Worm (Caenorhabditis elegans) whole organism, L1 larva: Measurements from ENCODE around the gene C39E6.2.

ENCODE experiments used
- C16A3.4 ChIP-seq: fragments of 150-350 bp; optimal IDR thresholded peaks from 2 replicates; lab custom pipeline; 2014; ENCODE audit warnings: missing biosample characterization, missing genetic modification characterization
- F16B12.6 ChIP-seq: fragments of 150-350 bp; optimal IDR thresholded peaks from 2 replicates; lab custom pipeline; 2014; ENCODE audit warnings: missing biosample characterization, missing genetic modification characterization
- Y116A8C.19 ChIP-seq: sonication (generic microtip); optimal IDR thresholded peaks from 2 replicates; lab custom pipeline; 2016; ENCODE audit warnings: missing compliant biosample characterization, missing genetic modification characterization, borderline replicate concordance
- alr-1 ChIP-seq: fragments of 200-800 bp; sonication (Bioruptor generic); optimal IDR thresholded peaks from 2 replicates; lab custom pipeline; 2018; ENCODE audit warnings: borderline replicate concordance, mild to moderate bottlenecking, missing genetic modification characterization, missing compliant biosample characterization
- blmp-1 ChIP-seq: fragments of 150-350 bp; optimal IDR thresholded peaks from 2 replicates; lab custom pipeline; 2014; ENCODE audit warnings: missing biosample characterization, missing genetic modification characterization
- ceh-63 ChIP-seq: fragments of 200-800 bp; sonication (Bioruptor generic); optimal IDR thresholded peaks from 2 replicates; lab custom pipeline; 2018; ENCODE audit warnings: mild to moderate bottlenecking, missing genetic modification characterization, missing compliant biosample characterization
- ces-1 ChIP-seq: fragments of 150-350 bp; optimal IDR thresholded peaks from 2 replicates; lab custom pipeline; 2014; ENCODE audit warnings: missing biosample characterization, missing genetic modification reagents, missing genetic modification characterization
- efl-1 ChIP-seq, 4 experiments: fragments of 150-350 bp; optimal IDR thresholded peaks in 3 of 4; peaks in 1 of 4; 1 replicate in 1 of 4; 2 replicates in 3 of 4; lab custom pipeline; 2014; ENCODE audit warnings: missing biosample characterization in 2 of 4, missing genetic modification characterization in 2 of 4, missing genetic modification reagents in 2 of 4
- efl-3 ChIP-seq: fragments of 200-800 bp; sonication (Bioruptor generic); optimal IDR thresholded peaks from 2 replicates; lab custom pipeline; 2018; ENCODE audit warnings: mild to moderate bottlenecking, missing genetic modification characterization, missing compliant biosample characterization
- egl-13 ChIP-seq: sonication (generic microtip); optimal IDR thresholded peaks from 2 replicates; lab custom pipeline; 2016; ENCODE audit warnings: missing genotype, missing genetic modification reagents, missing genetic modification characterization, missing compliant biosample characterization
- egl-27 ChIP-seq, 2 experiments: fragments of 150-350 bp in 1 of 2; sonication (generic microtip); optimal IDR thresholded peaks; 3 replicates each; lab custom pipeline; 2017 to 2018; ENCODE audit warnings: missing biosample characterization in 2 of 2, missing genetic modification characterization in 2 of 2, missing genetic modification reagents in 2 of 2
- elt-2 ChIP-seq: sonication (generic microtip); optimal IDR thresholded peaks from 2 replicates; lab custom pipeline; 2016; ENCODE audit warnings: missing genetic modification characterization, mild to moderate bottlenecking, inconsistent platforms, missing compliant biosample characterization, missing genetic modification reagents
- fkh-10 ChIP-seq: sonication (generic microtip); optimal IDR thresholded peaks from 2 replicates; lab custom pipeline; 2017; ENCODE audit warnings: missing biosample characterization, missing genetic modification reagents, missing genetic modification characterization
- fkh-4 ChIP-seq: sonication (generic microtip); optimal IDR thresholded peaks from 2 replicates; lab custom pipeline; 2016; ENCODE audit warnings: missing compliant biosample characterization, missing genetic modification characterization, borderline replicate concordance
- fkh-8 ChIP-seq: sonication (generic microtip); optimal IDR thresholded peaks from 2 replicates; lab custom pipeline; 2016; ENCODE audit warnings: mild to moderate bottlenecking, missing genetic modification characterization, missing compliant biosample characterization
- lin-14 ChIP-seq: fragments of 200-800 bp; sonication (Bioruptor generic); optimal IDR thresholded peaks from 2 replicates; lab custom pipeline; 2018; ENCODE audit warnings: mild to moderate bottlenecking, missing genetic modification characterization, moderate library complexity, missing compliant biosample characterization
- lin-15B ChIP-seq: fragments of 150-350 bp; sonication (generic microtip); optimal IDR thresholded peaks from 3 replicates; lab custom pipeline; 2014; ENCODE audit warnings: missing biosample characterization, missing genetic modification characterization
- lin-35 ChIP-seq, 2 experiments: fragments of 150-350 bp; optimal IDR thresholded peaks; 2 replicates each; lab custom pipeline; 2014; ENCODE audit warnings: missing biosample characterization in 2 of 2, missing genetic modification characterization in 2 of 2, missing genetic modification reagents in 2 of 2
- lir-3 ChIP-seq: sonication (generic microtip); optimal IDR thresholded peaks from 2 replicates; lab custom pipeline; 2016; ENCODE audit warnings: mild to moderate bottlenecking, missing genetic modification characterization, moderate library complexity, missing compliant biosample characterization; ENCODE audit not compliant: poor library complexity
- lsy-2 ChIP-seq, 2 experiments: fragments of 150-350 bp; optimal IDR thresholded peaks; 2 replicates each; lab custom pipeline; 2014; ENCODE audit warnings: missing biosample characterization in 2 of 2, missing genetic modification characterization in 2 of 2
- mab-9 ChIP-seq: fragments of 200-800 bp; sonication (Bioruptor generic); IDR thresholded peaks from 2 replicates; pipeline ENCODE4 v1.3.6; 2022; ENCODE audit warnings: missing genetic modification reagents, missing genetic modification characterization, missing compliant biosample characterization
- mep-1 ChIP-seq: fragments of 150-350 bp; optimal IDR thresholded peaks from 2 replicates; lab custom pipeline; 2014; ENCODE audit warnings: missing biosample characterization, missing genetic modification characterization
- nhr-11 ChIP-seq: fragments of 150-350 bp; optimal IDR thresholded peaks from 2 replicates; lab custom pipeline; 2014; ENCODE audit warnings: missing biosample characterization, missing genetic modification characterization
- nhr-19 ChIP-seq: fragments of 200-800 bp; sonication (Bioruptor generic); conservative IDR thresholded peaks from 2 replicates; pipeline ENCODE4 v1.3.6; 2022; ENCODE audit warnings: missing genetic modification characterization, missing compliant biosample characterization
- nhr-20 ChIP-seq: sonication (generic microtip); optimal IDR thresholded peaks from 2 replicates; lab custom pipeline; 2016; ENCODE audit warnings: mild to moderate bottlenecking, missing genetic modification characterization, missing compliant biosample characterization
- nhr-237 ChIP-seq: fragments of 150-350 bp; optimal IDR thresholded peaks from 2 replicates; lab custom pipeline; 2014; ENCODE audit warnings: missing biosample characterization, missing genetic modification characterization
- nhr-47 ChIP-seq: sonication (generic microtip); optimal IDR thresholded peaks from 2 replicates; lab custom pipeline; 2016; ENCODE audit warnings: mild to moderate bottlenecking, missing genetic modification characterization, moderate library complexity, missing compliant biosample characterization
- nhr-71 ChIP-seq: sonication (generic microtip); optimal IDR thresholded peaks from 2 replicates; lab custom pipeline; 2016; ENCODE audit warnings: mild to moderate bottlenecking, missing genetic modification characterization, moderate library complexity, missing compliant biosample characterization
- nhr-77 ChIP-seq: fragments of 150-350 bp; optimal IDR thresholded peaks from 2 replicates; lab custom pipeline; 2014; ENCODE audit warnings: missing biosample characterization, missing genetic modification characterization
- pag-3 ChIP-seq: sonication (generic microtip); optimal IDR thresholded peaks from 2 replicates; lab custom pipeline; 2017; ENCODE audit warnings: missing genetic modification characterization, mild to moderate bottlenecking, missing compliant biosample characterization, antibody characterized with exemption, borderline replicate concordance; ENCODE audit not compliant: insufficient read depth
- skn-1 ChIP-seq: fragments of 150-350 bp; optimal IDR thresholded peaks from 2 replicates; lab custom pipeline; 2014; ENCODE audit warnings: missing biosample characterization, missing genetic modification characterization
- snu-23 ChIP-seq: sonication (generic microtip); optimal IDR thresholded peaks from 2 replicates; lab custom pipeline; 2016; ENCODE audit warnings: missing genetic modification characterization, missing compliant biosample characterization
- sptf-1 ChIP-seq: fragments of 150-350 bp; optimal IDR thresholded peaks from 2 replicates; lab custom pipeline; 2014; ENCODE audit warnings: missing biosample characterization, missing genetic modification characterization
- swsn-7 ChIP-seq: sonication (generic microtip); optimal IDR thresholded peaks from 2 replicates; lab custom pipeline; 2016; ENCODE audit warnings: missing genetic modification characterization, missing compliant biosample characterization
- unc-62 ChIP-seq: fragments of 150-350 bp; optimal IDR thresholded peaks from 2 replicates; lab custom pipeline; 2014; ENCODE audit warnings: missing biosample characterization, missing genetic modification reagents, missing genetic modification characterization
- unc-98 ChIP-seq: fragments of 200-800 bp; sonication (Bioruptor generic); IDR thresholded peaks from 2 replicates; pipeline ENCODE4 v1.3.6; 2022; ENCODE audit warnings: missing genetic modification characterization, missing compliant biosample characterization
- zag-1 ChIP-seq: fragments of 150-350 bp; optimal IDR thresholded peaks from 2 replicates; lab custom pipeline; 2014; ENCODE audit warnings: missing biosample characterization, missing genetic modification characterization

Gene C39E6.2

DNA sequence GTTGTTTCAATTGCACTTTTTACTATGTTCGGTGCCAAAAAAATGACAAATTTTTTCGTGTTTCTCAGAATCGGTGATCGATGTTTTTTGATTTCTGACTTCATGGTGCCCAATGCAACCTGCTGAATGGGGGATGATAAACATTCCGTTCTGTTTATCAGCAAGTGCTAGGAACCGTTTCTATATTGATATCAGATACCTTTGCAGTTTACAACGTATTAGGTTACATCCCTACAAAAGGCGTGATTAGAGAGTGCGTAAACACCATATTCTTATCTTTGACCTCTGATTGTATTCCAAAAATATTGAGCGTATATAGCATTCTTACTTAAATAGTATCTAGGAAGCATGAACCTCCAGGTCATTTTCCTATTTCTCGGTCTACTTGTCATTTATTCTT, 22.2 kb downstream of the C39E6.2 start, which contains the start of gene aman-1:
Gene aman-1 (plus strand): TSS at position 344 of the 400 bp plus-strand sequence.
- TF ChIP-seq nhr-11 (tag; lab: Kevin White, UChicago) (no peak), unc-98 (GFP tag; lab: Robert Waterston, UW) (no peak), lin-14 (no peak)

DNA sequence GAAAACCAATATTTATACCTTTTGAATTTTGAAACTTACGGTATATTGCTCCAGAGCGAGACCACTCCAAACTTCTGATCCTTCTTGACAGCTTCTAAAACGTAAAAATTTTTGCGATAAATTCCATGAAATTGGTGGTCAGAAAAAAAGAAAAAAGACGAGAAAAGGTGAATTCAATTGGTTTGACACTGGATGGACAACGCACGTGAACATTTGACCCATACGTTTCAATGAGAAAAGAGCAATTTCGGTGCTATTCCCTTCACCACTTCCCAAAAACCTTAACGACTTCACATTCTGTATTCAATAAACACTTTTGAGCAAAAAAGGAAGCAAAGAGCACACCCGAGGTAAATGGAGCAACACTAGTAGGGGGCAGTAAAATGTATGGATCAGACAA, 27.5 kb downstream of the C39E6.2 start, which contains the start of gene acc-3:
Gene acc-3 (minus strand): TSS at position 101 of the 400 bp plus-strand sequence.
- TF ChIP-seq unc-98 (GFP tag; lab: Robert Waterston, UW) = no peak
- no peak for TF ChIP-seq efl-3
- TF ChIP-seq snu-23 (GFP tag; lab: Kevin White, UChicago) = no peak
- TF ChIP-seq F16B12.6 (tag; lab: Kevin White, UChicago) = no peak
- TF ChIP-seq unc-62 = no peak
- no peak for TF ChIP-seq lin-35 (GFP tag; optimal IDR thresholded peaks at IDR 0.05; lab: Kevin White, UChicago)
- TF ChIP-seq skn-1 (tag; lab: Kevin White, UChicago) = no peak
- no peak for TF ChIP-seq ceh-63
- no peak for TF ChIP-seq nhr-77 (tag; lab: Kevin White, UChicago)
- no peak for TF ChIP-seq ces-1 (GFP tag; lab: Kevin White, UChicago)
- TF ChIP-seq alr-1 (tag; lab: Kevin White, UChicago) = no peak
- TF ChIP-seq C16A3.4 (tag; lab: Kevin White, UChicago) = no peak
- TF ChIP-seq fkh-4 (tag; lab: Kevin White, UChicago) = no peak
- no peak for TF ChIP-seq mab-9
- no peak for TF ChIP-seq swsn-7 (tag; lab: Kevin White, UChicago)
- TF ChIP-seq zag-1 = no peak
- no peak for TF ChIP-seq nhr-47 (tag; lab: Kevin White, UChicago)

DNA sequence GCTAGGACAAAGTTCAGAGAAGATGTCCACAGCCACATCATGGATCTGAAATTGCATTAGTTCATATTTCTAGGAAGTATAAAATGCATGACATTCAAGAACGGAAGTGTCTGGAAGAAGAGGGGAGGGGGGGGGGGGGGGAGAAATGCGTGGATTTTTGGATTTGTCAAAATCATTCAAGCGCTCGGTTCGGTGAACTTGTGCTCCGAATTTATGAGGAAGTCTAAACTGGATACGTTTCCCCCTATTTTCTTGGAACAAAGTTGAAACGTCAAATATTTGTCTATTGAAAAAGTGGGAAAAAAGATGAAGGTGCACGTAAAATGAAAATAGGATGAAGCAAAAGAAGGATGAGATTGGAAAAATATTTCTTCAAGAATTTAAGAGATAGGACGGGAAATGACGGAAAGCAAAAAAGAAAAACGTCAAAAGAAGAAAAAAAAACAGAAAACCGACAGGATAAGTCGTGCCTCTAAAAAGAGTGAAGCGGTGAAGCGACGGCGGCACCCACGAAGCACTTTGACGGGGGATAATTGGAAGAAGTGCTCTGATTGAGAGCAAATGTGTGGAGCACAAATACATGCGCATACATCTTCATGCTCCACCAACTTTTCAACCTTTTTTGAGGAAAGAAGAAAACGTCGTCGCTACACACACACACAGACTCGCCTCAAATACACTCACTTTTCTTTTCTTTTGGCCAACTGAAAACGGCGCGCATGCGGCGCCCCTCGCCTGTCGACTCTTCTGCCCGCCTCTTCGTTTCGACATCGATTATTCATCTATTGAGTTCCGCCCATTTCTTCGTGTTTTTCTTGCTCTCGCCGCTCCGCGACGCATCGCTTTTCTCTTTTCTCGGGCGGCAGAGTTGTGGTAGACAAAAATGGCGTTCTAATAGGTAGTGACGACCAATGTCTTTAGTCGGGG, 34.1 kb downstream of the C39E6.2 start, which contains the start of gene F55D10.4:
Gene F55D10.4 (minus strand): TSS at position 51 of the 927 bp plus-strand sequence.
- TF ChIP-seq lir-3 (tag; lab: Kevin White, UChicago) (no peak), lsy-2 (tag; optimal IDR thresholded peaks at IDR 0.05; lab: Kevin White, UChicago) (peak in 1 of 2 experiments; percentile 4), nhr-47 (tag; lab: Kevin White, UChicago) (peak; percentile 19), lin-14 (peak; percentile 66), fkh-8 (peak; percentile 54), nhr-237 (tag; lab: Kevin White, UChicago) (no peak)

- TF ChIP-seq blmp-1 (tag; lab: Kevin White, UChicago) (no peak), lin-14 (peak; percentile 52), fkh-10 (peak; percentile 50)
These were observed 36.8 kb downstream of the C39E6.2 start for ce11 chrX:4718114-4718513.

ce11 chrX:4715107-4715506, 39.8 kb downstream of the C39E6.2 start, which contains the start of gene rpl-25.1:
Gene rpl-25.1 (plus strand): TSS chrX:4715178.
- no peak for TF ChIP-seq nhr-20 (tag; lab: Kevin White, UChicago)
- no peak for TF ChIP-seq egl-27 (tag; optimal IDR thresholded peaks at IDR 0.05; lab: Kevin White, UChicago)
- no peak for TF ChIP-seq snu-23 (GFP tag; lab: Kevin White, UChicago)
- no peak for TF ChIP-seq Y116A8C.19
- TF ChIP-seq, all 84 proteins: peak for 0

DNA sequence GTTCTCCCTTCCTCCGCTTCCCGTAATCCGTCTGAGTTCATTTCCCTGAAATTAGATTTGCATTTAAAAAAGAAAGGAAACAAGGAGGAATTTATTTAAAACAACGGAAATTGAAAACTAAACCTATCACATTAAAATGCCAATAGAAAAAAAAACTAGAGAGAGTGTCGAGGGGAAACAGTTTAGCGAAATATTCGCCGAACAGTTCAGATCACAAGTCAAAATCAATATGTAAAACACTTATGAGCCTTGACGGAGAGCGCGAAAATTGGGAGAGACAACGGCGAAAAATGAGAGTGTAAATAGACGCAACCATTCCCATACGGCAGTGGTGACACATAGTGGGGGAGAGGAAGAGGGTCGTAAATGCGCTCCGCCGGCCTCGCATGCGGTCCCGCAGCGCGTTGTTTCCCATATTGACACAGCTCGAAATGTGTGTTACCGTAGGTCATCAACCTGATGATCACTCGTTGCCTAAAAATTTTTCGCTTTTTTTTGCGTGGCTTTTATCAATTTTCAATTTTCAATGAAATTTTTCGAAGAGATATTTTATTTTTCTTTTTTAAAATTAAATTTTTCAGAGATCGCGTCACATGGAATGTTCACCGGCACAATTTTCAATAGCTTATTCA, 43.1 kb downstream of the C39E6.2 start, which contains the start of the genes dnj-14 and glit-1:
Gene dnj-14 (minus strand): TSS at position 51 of the 632 bp plus-strand sequence.
Gene glit-1 (plus strand): TSS at position 582 of the 632 bp plus-strand sequence.
- TF ChIP-seq lir-3 (tag; lab: Kevin White, UChicago) = peak; percentile 68
- peak; percentile 92 for TF ChIP-seq lin-15B (tag; lab: Kevin White, UChicago)
- peak; percentile 28 for TF ChIP-seq egl-13 (tag; lab: Kevin White, UChicago)
- TF ChIP-seq unc-62 = no peak
- no peak for TF ChIP-seq fkh-4 (tag; lab: Kevin White, UChicago)
- TF ChIP-seq mep-1 (tag; lab: Kevin White, UChicago) = peak; percentile 91
- peak; percentile 92 for TF ChIP-seq nhr-71 (tag; lab: Kevin White, UChicago)
- peak; percentile 76 for TF ChIP-seq elt-2 (tag; lab: Kevin White, UChicago)
- peak; percentile 76 to 86 for TF ChIP-seq efl-1 (optimal IDR thresholded peaks at IDR 0.05; lab: Kevin White, UChicago)
- TF ChIP-seq efl-1 (GFP tag; optimal IDR thresholded peaks at IDR 0.05 in 1 of 2; lab: Kevin White, UChicago) = peak; percentile 59 to 96
- no peak for TF ChIP-seq ces-1 (GFP tag; lab: Kevin White, UChicago)
- TF ChIP-seq fkh-8 = peak; percentile 88
- no peak for TF ChIP-seq pag-3 (tag; lab: Kevin White, UChicago)
- TF ChIP-seq nhr-19 (GFP tag; lab: Robert Waterston, UW) = peak; percentile 87
- TF ChIP-seq sptf-1 (tag; lab: Kevin White, UChicago) = no peak
- TF ChIP-seq nhr-11 (tag; lab: Kevin White, UChicago) = peak; percentile 6
- peak; percentile 87 for TF ChIP-seq nhr-47 (tag; lab: Kevin White, UChicago)
- peak; percentile 70 for TF ChIP-seq F16B12.6 (tag; lab: Kevin White, UChicago)
